Fruit fly (Drosophila melanogaster): ENCODE measurements around the gene obst-E.

Gene obst-E

dm6 chr2L:5724521-5725023 is 41.4 kb downstream of the obst-E start, which contains the start of gene CG11030 (continued):
- peak in 1 of 3 experiments; percentile 5 for TF ChIP-seq lola (GFP tag; optimal IDR thresholded peaks at IDR 0.05)
- no peak for TF ChIP-seq nom (GFP tag; optimal IDR thresholded peaks at IDR 0.05)
- peak; percentile 44 for TF ChIP-seq CG10431 (GFP tag; optimal IDR thresholded peaks at IDR 0.05)
- TF ChIP-seq Rfx (GFP tag; IDR thresholded peaks at IDR 0.05), result peak; percentile 68
- TF ChIP-seq CkIIα-i1 (GFP tag; IDR thresholded peaks at IDR 0.05), result no peak
- TF ChIP-seq Dek (tag; optimal IDR thresholded peaks at IDR 0.05), result peak; percentile 22
- peak; percentile 99 for TF ChIP-seq HLH4C (GFP tag; IDR thresholded peaks at IDR 0.05; ENCODE audit: partially characterized antibody)
- TF ChIP-seq ranshi (GFP tag; IDR thresholded peaks at IDR 0.05), result 0 out of 2 replicates have a peak, but pooled peaks have one; percentile 5
- TF ChIP-seq Trl (optimal IDR thresholded peaks at IDR 0.05), result peak in 1 of 2 experiments; percentile 12
- TF ChIP-seq Trl (GFP tag; optimal IDR thresholded peaks at IDR 0.05), result no peak
- peak; percentile 59 for TF ChIP-seq Deaf1 (tag; optimal IDR thresholded peaks at IDR 0.05)
- TF ChIP-seq bbx (GFP tag; IDR thresholded peaks at IDR 0.05; ENCODE audit: partially characterized antibody), result peak; percentile 100
- TF ChIP-seq CG2116 (GFP tag; optimal IDR thresholded peaks at IDR 0.05), result peak; percentile 85
- peak; percentile 67; the same call in 2 of the 3 replicates for TF ChIP-seq Dbx (GFP tag; IDR thresholded peaks at IDR 0.05)
- peak; percentile 13 for TF ChIP-seq NfI (GFP tag; optimal IDR thresholded peaks at IDR 0.05)
- peak; percentile 26 for TF ChIP-seq HLHmδ (GFP tag; optimal IDR thresholded peaks at IDR 0.05)
- peak; percentile 86 for TF ChIP-seq MBD-R2 (GFP tag; IDR thresholded peaks at IDR 0.05)
- TF ChIP-seq fd64A (GFP tag; optimal IDR thresholded peaks at IDR 0.05), result peak; percentile 19
- no peak for TF ChIP-seq CG7839 (tag; optimal IDR thresholded peaks at IDR 0.05)
- peak; percentile 10 for TF ChIP-seq ems (GFP tag; optimal IDR thresholded peaks at IDR 0.05)
- no peak for TF ChIP-seq B-H2 (GFP tag; optimal IDR thresholded peaks at IDR 0.05)
- TF ChIP-seq crp (GFP tag; optimal IDR thresholded peaks at IDR 0.05), result peak; percentile 27 to 87

dm6 chr2L:5723859-5724475 is 42.0 kb downstream of the obst-E start:
- TF ChIP-seq CG6813 (GFP tag; optimal IDR thresholded peaks at IDR 0.05) (no peak), CG14965 (GFP tag; optimal IDR thresholded peaks at IDR 0.05; ENCODE audit: borderline replicate concordance) (no peak), CG4424 (GFP tag; optimal IDR thresholded peaks at IDR 0.05) (peak; percentile 7), mirr (GFP tag; optimal IDR thresholded peaks at IDR 0.05) (no peak), CG8290 (GFP tag; optimal IDR thresholded peaks at IDR 0.05) (no peak), CG8290 (tag; optimal IDR thresholded peaks at IDR 0.05) (no peak), dmrt99B (tag; optimal IDR thresholded peaks at IDR 0.05) (no peak), Ets97D (GFP tag; optimal IDR thresholded peaks at IDR 0.05) (peak; percentile 41), jing (GFP tag; optimal IDR thresholded peaks at IDR 0.05) (no peak), CG12769 (tag; optimal IDR thresholded peaks at IDR 0.05) (no peak), org-1 (GFP tag; optimal IDR thresholded peaks at IDR 0.05) (no peak), CG17568 (GFP tag; optimal IDR thresholded peaks at IDR 0.05) (no peak), CG34376 (GFP tag; optimal IDR thresholded peaks at IDR 0.05) (no peak), CG10209 (GFP tag; optimal IDR thresholded peaks at IDR 0.05) (no peak), luna (GFP tag; optimal IDR thresholded peaks at IDR 0.05) (no peak), sna (GFP tag; IDR thresholded peaks at IDR 0.05; ENCODE audit: partially characterized antibody) (no peak), jumu (GFP tag; optimal IDR thresholded peaks at IDR 0.05) (no peak), pnt (GFP tag; optimal IDR thresholded peaks at IDR 0.05) (no peak), CG10462 (GFP tag; optimal IDR thresholded peaks at IDR 0.05) (no peak), inv (GFP tag; IDR thresholded peaks at IDR 0.05; ENCODE audit: partially characterized antibody) (no peak), CG2116 (GFP tag; optimal IDR thresholded peaks at IDR 0.05) (no peak), abd-A (tag; optimal IDR thresholded peaks at IDR 0.05) (no peak), Med (GFP tag) (peak; percentile 68), CG8281 (tag; optimal IDR thresholded peaks at IDR 0.05) (no peak), dpn (GFP tag; optimal IDR thresholded peaks at IDR 0.05) (no peak), Hmr (GFP tag; optimal IDR thresholded peaks at IDR 0.05) (no peak), NK7.1 (GFP tag; optimal IDR thresholded peaks at IDR 0.05) (no peak), odd (GFP tag; optimal IDR thresholded peaks at IDR 0.05) (no peak)

Data from whole organism, embryonic.